Worm (Caenorhabditis elegans) whole organism, early embryonic: ENCODE measurements around the gene C26B2.8.

Experiments
- B0310.2 ChIP-seq: sonication (generic microtip); optimal IDR thresholded peaks from 2 replicates; lab custom pipeline; 2016; ENCODE audit warnings: mild to moderate bottlenecking, missing genetic modification characterization, missing compliant biosample characterization
- F13C5.2 ChIP-seq: sonication (generic microtip); optimal IDR thresholded peaks from 2 replicates; lab custom pipeline; 2017; ENCODE audit warnings: mild to moderate bottlenecking, missing genetic modification characterization, inconsistent platforms, missing compliant biosample characterization
- aly-1 ChIP-seq: sonication (generic microtip); optimal IDR thresholded peaks from 2 replicates; lab custom pipeline; 2016; ENCODE audit warnings: missing genetic modification characterization, missing compliant biosample characterization
- ama-1 ChIP-seq: fragments of 150-350 bp; optimal IDR thresholded peaks from 2 replicates; lab custom pipeline; 2014
- ceh-13 ChIP-seq: fragments of 200-800 bp; sonication (Bioruptor generic); optimal IDR thresholded peaks from 2 replicates; lab custom pipeline; 2018; ENCODE audit warnings: mild to moderate bottlenecking, missing genetic modification characterization, missing compliant biosample characterization
- ceh-36 ChIP-seq: sonication (generic microtip); optimal IDR thresholded peaks from 2 replicates; lab custom pipeline; 2016; ENCODE audit warnings: missing genetic modification characterization, inconsistent platforms, missing compliant biosample characterization
- ets-7 ChIP-seq: sonication (generic microtip); optimal IDR thresholded peaks from 2 replicates; lab custom pipeline; 2016; ENCODE audit warnings: missing genotype, missing genetic modification characterization, missing compliant biosample characterization
- flt-1 ChIP-seq: fragments of 200-800 bp; sonication (Bioruptor generic); IDR thresholded peaks from 2 replicates; pipeline ENCODE4 v1.3.6; 2022; ENCODE audit warnings: missing genetic modification characterization, missing compliant biosample characterization
- hmbx-1 ChIP-seq: sonication (generic microtip); optimal IDR thresholded peaks from 2 replicates; lab custom pipeline; 2016; ENCODE audit warnings: mild to moderate bottlenecking, missing genetic modification characterization, missing compliant biosample characterization
- hmg-4 ChIP-seq: fragments of 200-800 bp; sonication (Bioruptor generic); optimal IDR thresholded peaks from 2 replicates; lab custom pipeline; 2018; ENCODE audit warnings: mild to moderate bottlenecking, missing genetic modification characterization, missing compliant biosample characterization
- hnd-1 ChIP-seq: sonication (generic microtip); optimal IDR thresholded peaks from 2 replicates; lab custom pipeline; 2016; ENCODE audit warnings: missing genetic modification characterization, missing compliant biosample characterization
- pes-1 ChIP-seq: fragments of 200-800 bp; sonication (Bioruptor generic); IDR thresholded peaks from 2 replicates; pipeline ENCODE4 v1.3.6; 2022; ENCODE audit warnings: missing genetic modification reagents, missing genetic modification characterization, missing compliant biosample characterization
- scrt-1 ChIP-seq: fragments of 200-800 bp; sonication (Bioruptor generic); IDR thresholded peaks from 2 replicates; pipeline ENCODE4 v1.3.6; 2022; ENCODE audit warnings: missing genetic modification characterization, missing compliant biosample characterization
- sea-1 ChIP-seq: fragments of 200-800 bp; sonication (Bioruptor generic); conservative IDR thresholded peaks from 2 replicates; pipeline ENCODE4 v1.3.6; 2022; ENCODE audit warnings: missing genetic modification characterization, missing compliant biosample characterization
- tbx-11 ChIP-seq: fragments of 200-800 bp; sonication (Bioruptor generic); IDR thresholded peaks from 2 replicates; pipeline ENCODE4 v1.3.6; 2022; ENCODE audit warnings: missing genetic modification characterization, missing compliant biosample characterization
- tbx-37 ChIP-seq: fragments of 200-800 bp; sonication (Bioruptor generic); conservative IDR thresholded peaks from 2 replicates; pipeline ENCODE4 v1.3.6; 2022; ENCODE audit warnings: missing genetic modification reagents, missing genetic modification characterization, missing compliant biosample characterization
- tra-4 ChIP-seq: sonication (generic microtip); optimal IDR thresholded peaks from 2 replicates; lab custom pipeline; 2017; ENCODE audit warnings: missing genetic modification characterization, missing compliant biosample characterization

Gene C26B2.8

DNA sequence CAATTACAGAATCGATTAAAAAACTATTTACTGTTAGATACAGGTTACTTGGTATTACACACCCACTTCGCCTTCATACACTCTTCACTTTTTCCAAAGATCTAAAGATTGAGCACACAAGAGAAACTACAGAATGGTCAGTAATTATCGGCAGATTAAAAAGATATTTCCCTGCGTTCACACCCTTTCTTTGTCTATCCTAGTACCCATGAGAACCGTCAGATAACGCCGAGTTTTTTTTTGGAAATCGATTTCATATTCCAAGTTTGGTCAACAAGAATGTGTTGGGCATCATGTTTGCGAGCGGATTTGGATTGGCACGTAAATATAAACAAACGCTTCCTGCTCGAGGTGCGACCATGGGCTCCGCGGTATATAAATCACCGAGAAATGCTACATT lies at the start of gene C26B2.8:
TSS of gene C26B2.8 (plus strand) at position 301 of the 400 bp plus-strand sequence.
- TF ChIP-seq ceh-36: no peak

- TF ChIP-seq ets-7 (tag; lab: Kevin White, UChicago) (no peak), scrt-1 (no peak), B0310.2 (no peak), hmbx-1 (tag; lab: Kevin White, UChicago) (no peak), ceh-13 (GFP tag; lab: Kevin White, UChicago) (no peak), F13C5.2 (tag; lab: Kevin White, UChicago) (no peak), tbx-11 (GFP tag; lab: Robert Waterston, UW) (no peak), aly-1 (no peak), tbx-37 (GFP tag; lab: Robert Waterston, UW) (no peak), hnd-1 (tag; lab: Kevin White, UChicago) (no peak), flt-1 (GFP tag; lab: Robert Waterston, UW) (no peak), pes-1 (GFP tag; lab: Robert Waterston, UW) (no peak), ama-1 (lab: Kevin White, UChicago) (no peak)
Observed at ce11 chrIV:7967006-7967405, 46.9 kb upstream of the C26B2.8 start, which contains the start of gene F57H12.5. TSS of gene F57H12.5 (plus strand) at chrIV:7967306.

DNA sequence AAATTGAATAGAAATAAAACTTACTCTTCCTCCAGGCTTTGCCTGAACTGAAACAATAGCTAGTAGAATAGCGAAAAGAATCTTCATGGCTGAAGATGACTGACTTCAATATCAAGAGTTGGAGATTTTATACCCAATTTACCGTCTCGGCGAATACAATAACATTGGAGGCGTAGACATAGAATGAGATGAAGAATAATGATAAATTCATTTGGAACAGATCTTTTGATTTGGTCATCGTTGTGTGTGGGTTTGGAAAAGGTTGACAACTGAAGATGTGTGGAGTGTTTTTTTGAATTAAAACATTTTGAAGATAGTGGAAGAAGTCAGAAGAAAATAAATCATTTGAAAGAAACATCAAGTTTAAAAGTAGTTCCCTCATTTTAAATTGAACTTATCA lies 37.7 kb upstream of the C26B2.8 start, which contains the start of gene F57H12.6:
TSS of gene F57H12.6 (minus strand) at position 101 of the 400 bp plus-strand sequence.
- no peak for TF ChIP-seq tra-4
- TF ChIP-seq sea-1 (GFP tag; lab: Robert Waterston, UW): no peak
- TF ChIP-seq ceh-36: no peak
- TF ChIP-seq flt-1 (GFP tag; lab: Robert Waterston, UW): no peak
- TF ChIP-seq hnd-1 (tag; lab: Kevin White, UChicago): no peak
- TF ChIP-seq pes-1 (GFP tag; lab: Robert Waterston, UW): no peak
- no peak for TF ChIP-seq ceh-13 (GFP tag; lab: Kevin White, UChicago)
- no peak for TF ChIP-seq scrt-1
- no peak for TF ChIP-seq F13C5.2 (tag; lab: Kevin White, UChicago)
- TF ChIP-seq ama-1 (lab: Kevin White, UChicago): no peak

DNA sequence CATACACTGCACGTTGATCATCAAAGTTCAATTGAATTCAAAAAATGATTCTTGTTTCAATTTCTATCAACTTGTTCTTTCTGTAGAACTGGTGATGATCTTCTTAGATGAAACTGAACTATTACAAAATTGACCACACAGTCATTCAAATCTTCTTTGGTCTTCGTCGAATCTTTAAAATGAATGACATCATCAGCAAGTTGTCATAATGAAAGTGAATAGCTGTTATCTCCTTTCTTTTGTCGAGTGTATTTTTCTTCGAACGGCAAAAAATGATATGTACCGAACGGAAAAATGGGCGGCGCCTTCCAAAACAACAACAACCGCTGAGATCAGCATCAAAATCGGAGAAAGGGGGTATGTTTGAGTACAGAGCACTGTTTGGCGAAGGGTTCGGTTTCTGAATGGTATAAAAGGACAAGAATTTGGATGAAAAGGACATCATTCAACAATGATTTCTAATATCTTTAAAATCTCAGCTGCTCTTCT lies 36.5 kb upstream of the C26B2.8 start, which contains the start of gene ora-1:
TSS of gene ora-1 (plus strand) at position 439 of the 489 bp plus-strand sequence.
- TF ChIP-seq hmbx-1 (tag; lab: Kevin White, UChicago) (no peak), ceh-13 (GFP tag; lab: Kevin White, UChicago) (no peak), tbx-37 (GFP tag; lab: Robert Waterston, UW) (no peak), hmg-4 (no peak), ceh-36 (no peak), sea-1 (GFP tag; lab: Robert Waterston, UW) (no peak), aly-1 (no peak), tbx-11 (GFP tag; lab: Robert Waterston, UW) (no peak), scrt-1 (no peak), tra-4 (no peak), flt-1 (GFP tag; lab: Robert Waterston, UW) (no peak), ama-1 (lab: Kevin White, UChicago) (no peak)

ce11 chrIV:7979588-7979987 lies 34.4 kb upstream of the C26B2.8 start, which contains the start of gene unc-24:
TSS of gene unc-24 (plus strand) at chrIV:7979870.
- TF ChIP-seq hnd-1 (tag; lab: Kevin White, UChicago) (no peak), hmg-4 (no peak), tra-4 (no peak)

- TF ChIP-seq tra-4 (no peak), F13C5.2 (tag; lab: Kevin White, UChicago) (no peak), ets-7 (tag; lab: Kevin White, UChicago) (no peak), B0310.2 (no peak), ama-1 (lab: Kevin White, UChicago) (no peak), flt-1 (GFP tag; lab: Robert Waterston, UW) (no peak), hmg-4 (no peak)
Observed at ce11 chrIV:7982024-7982576, 31.8 kb upstream of the C26B2.8 start, which contains the start of gene arf-5. TSS of gene arf-5 (plus strand) at chrIV:7982526.

DNA sequence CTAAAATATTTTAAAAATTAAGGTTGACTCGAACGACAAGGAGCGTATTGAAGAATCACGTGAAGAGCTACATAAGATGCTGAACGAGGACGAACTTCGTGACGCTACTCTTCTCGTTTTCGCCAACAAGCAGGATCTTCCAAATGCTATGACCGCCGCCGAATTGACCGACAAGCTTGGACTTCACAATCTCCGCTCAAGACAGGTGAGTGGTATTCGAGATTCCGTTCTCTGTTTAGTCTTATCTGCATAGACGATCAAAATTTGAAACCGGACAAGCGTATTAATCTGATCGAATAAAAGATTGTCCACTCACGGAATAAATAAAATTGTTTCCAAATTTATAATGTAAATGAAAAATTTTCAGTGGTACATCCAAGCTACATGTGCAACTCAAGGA lies 30.9 kb upstream of the C26B2.8 start:
- TF ChIP-seq pes-1 (GFP tag; lab: Robert Waterston, UW) (no peak), B0310.2 (no peak), tbx-11 (GFP tag; lab: Robert Waterston, UW) (no peak), hmbx-1 (tag; lab: Kevin White, UChicago) (no peak), aly-1 (no peak), ceh-36 (no peak), hnd-1 (tag; lab: Kevin White, UChicago) (no peak), hmg-4 (no peak), scrt-1 (no peak)

DNA sequence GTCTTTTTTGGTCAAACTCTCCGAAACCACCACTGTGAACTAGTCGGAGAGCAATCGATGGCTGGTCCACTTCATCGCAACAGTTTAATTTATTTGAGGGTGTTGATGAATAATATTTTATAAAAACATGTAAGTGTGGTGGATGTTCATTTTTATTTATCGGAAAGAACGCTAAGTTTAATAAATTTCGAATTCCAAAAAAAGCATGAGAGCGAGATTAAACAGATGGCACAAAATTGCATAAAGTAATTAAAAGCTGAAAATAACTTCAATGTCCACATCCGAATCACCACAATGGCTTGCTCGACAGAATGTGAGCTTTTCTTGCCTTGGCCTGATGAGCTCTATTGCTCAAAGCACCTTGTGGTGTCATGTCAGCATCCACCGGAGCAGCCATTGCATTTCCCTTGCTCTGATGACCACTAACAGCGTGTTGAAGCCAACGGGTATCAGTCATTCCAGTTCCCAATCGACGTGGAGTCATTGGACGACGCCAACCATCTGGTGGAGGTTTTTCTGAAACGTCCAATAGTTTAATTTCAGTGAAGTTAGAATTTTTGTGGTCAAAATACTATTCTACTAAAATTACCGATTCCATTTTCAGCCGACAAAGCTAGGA lies 30.1 kb upstream of the C26B2.8 start:
- TF ChIP-seq tbx-37 (GFP tag; lab: Robert Waterston, UW) (no peak), pes-1 (GFP tag; lab: Robert Waterston, UW) (no peak), flt-1 (GFP tag; lab: Robert Waterston, UW) (no peak), ama-1 (lab: Kevin White, UChicago) (peak; percentile 55), sea-1 (GFP tag; lab: Robert Waterston, UW) (no peak), ceh-36 (no peak), hmg-4 (no peak)
